Worm (Caenorhabditis elegans): ENCODE measurements around the gene F08F8.6.
A peak's percentile ranks its signal among the peaks of the same experiment; 100 is the strongest.

F08F8.6 gene

ce11 chrIII:7322018-7322417 is 21.5 kb upstream of the F08F8.6 start:
- no peak for TF ChIP-seq lsy-2 (tag; optimal IDR thresholded peaks at IDR 0.05)
- TF ChIP-seq cnd-1 (tag; optimal IDR thresholded peaks at IDR 0.05) = no peak
- TF ChIP-seq pha-4 (tag; optimal IDR thresholded peaks at IDR 0.05) = peak; percentile 79
- no peak for TF ChIP-seq lin-13 (tag; optimal IDR thresholded peaks at IDR 0.05)
- TF ChIP-seq mep-1 (tag; optimal IDR thresholded peaks at IDR 0.05) = no peak
- no peak for TF ChIP-seq nhr-2 (tag; optimal IDR thresholded peaks at IDR 0.05)
- TF ChIP-seq elt-3 (tag; optimal IDR thresholded peaks at IDR 0.05) = no peak
- TF ChIP-seq mab-5 (tag; optimal IDR thresholded peaks at IDR 0.05) = no peak
- no peak for TF ChIP-seq unc-62 (GFP tag; optimal IDR thresholded peaks at IDR 0.05)

- TF ChIP-seq M03D4.4 (tag; optimal IDR thresholded peaks at IDR 0.05) (no peak), hlh-1 (tag; optimal IDR thresholded peaks at IDR 0.05) (no peak), ham-2 (GFP tag; optimal IDR thresholded peaks at IDR 0.05) (no peak), tbx-8 (GFP tag; optimal IDR thresholded peaks at IDR 0.05) (no peak), snpc-4 (tag; optimal IDR thresholded peaks at IDR 0.05) (no peak), ceh-39 (tag; optimal IDR thresholded peaks at IDR 0.05) (no peak)
Measured at ce11 chrIII:7323331-7323730, 20.2 kb upstream of the F08F8.6 start.

- TF ChIP-seq M03D4.4 (tag; optimal IDR thresholded peaks at IDR 0.05) (no peak), bed-3 (GFP tag; optimal IDR thresholded peaks at IDR 0.05) (no peak), ztf-11 (tag; optimal IDR thresholded peaks at IDR 0.05) (no peak)
Measured at ce11 chrIII:7329155-7329732, 14.2 kb upstream of the F08F8.6 start, which contains the start of gene lab-2. TSS of gene lab-2 (minus strand) at chrIII:7329607.

- TF ChIP-seq nhr-28 (tag; optimal IDR thresholded peaks at IDR 0.05) (no peak), ztf-11 (tag; optimal IDR thresholded peaks at IDR 0.05) (no peak), snpc-4 (tag; optimal IDR thresholded peaks at IDR 0.05) (no peak), elt-1 (tag; optimal IDR thresholded peaks at IDR 0.05; ENCODE audit: borderline replicate concordance, insufficient read depth) (no peak), nhr-76 (tag; optimal IDR thresholded peaks at IDR 0.05) (no peak), lsy-2 (tag; optimal IDR thresholded peaks at IDR 0.05) (no peak), blmp-1 (tag; optimal IDR thresholded peaks at IDR 0.05) (no peak), bed-3 (GFP tag; optimal IDR thresholded peaks at IDR 0.05) (no peak), sptf-1 (tag; optimal IDR thresholded peaks at IDR 0.05) (no peak), drap-1 (GFP tag; optimal IDR thresholded peaks at IDR 0.05) (no peak), ces-1 (GFP tag; optimal IDR thresholded peaks at IDR 0.05) (no peak), unc-39 (tag; optimal IDR thresholded peaks at IDR 0.05) (no peak), ham-2 (GFP tag; optimal IDR thresholded peaks at IDR 0.05) (no peak), unc-62 (GFP tag; optimal IDR thresholded peaks at IDR 0.05) (no peak), unc-120 (tag; optimal IDR thresholded peaks at IDR 0.05; ENCODE audit: poor library complexity, severe bottlenecking) (no peak), mls-2 (tag; optimal IDR thresholded peaks at IDR 0.05) (no peak), lin-13 (tag; optimal IDR thresholded peaks at IDR 0.05) (no peak)
Measured at ce11 chrIII:7331671-7332070, 11.8 kb upstream of the F08F8.6 start.

- TF ChIP-seq unc-62 (GFP tag; optimal IDR thresholded peaks at IDR 0.05) = peak; percentile 83
- TF ChIP-seq ceh-39 (tag; optimal IDR thresholded peaks at IDR 0.05) = no peak
- TF ChIP-seq ham-2 (GFP tag; optimal IDR thresholded peaks at IDR 0.05) = peak; percentile 9
- TF ChIP-seq hlh-1 (tag; optimal IDR thresholded peaks at IDR 0.05) = peak; percentile 77
- peak; percentile 48 for TF ChIP-seq nhr-237 (tag; optimal IDR thresholded peaks at IDR 0.05)
- peak; percentile 14 for TF ChIP-seq mep-1 (tag; optimal IDR thresholded peaks at IDR 0.05)
- no peak for TF ChIP-seq mab-5 (tag; optimal IDR thresholded peaks at IDR 0.05)
- TF ChIP-seq snpc-4 (tag; optimal IDR thresholded peaks at IDR 0.05) = no peak
- peak; percentile 15 for TF ChIP-seq cnd-1 (tag; optimal IDR thresholded peaks at IDR 0.05)
- TF ChIP-seq unc-120 (tag; optimal IDR thresholded peaks at IDR 0.05; ENCODE audit: poor library complexity, severe bottlenecking) = peak; percentile 65
- no peak for TF ChIP-seq tbx-8 (GFP tag; optimal IDR thresholded peaks at IDR 0.05)
- TF ChIP-seq ces-1 (GFP tag; optimal IDR thresholded peaks at IDR 0.05) = peak; percentile 32
- TF ChIP-seq flh-1 (GFP tag; optimal IDR thresholded peaks at IDR 0.05) = no peak
- peak; percentile 6 for TF ChIP-seq mls-2 (tag; optimal IDR thresholded peaks at IDR 0.05)
- TF ChIP-seq blmp-1 (tag; optimal IDR thresholded peaks at IDR 0.05) = peak; percentile 66
- no peak for TF ChIP-seq lin-13 (tag; optimal IDR thresholded peaks at IDR 0.05)
Measured at ce11 chrIII:7335220-7335619, 8.3 kb upstream of the F08F8.6 start, which contains the start of gene F56C9.10. TSS of gene F56C9.10 (minus strand) at chrIII:7335316.

- TF ChIP-seq bed-3 (GFP tag; optimal IDR thresholded peaks at IDR 0.05) = no peak
- peak; percentile 95 for TF ChIP-seq lsy-2 (tag; optimal IDR thresholded peaks at IDR 0.05)
- peak; percentile 59 for TF ChIP-seq hlh-1 (tag; optimal IDR thresholded peaks at IDR 0.05)
- no peak for TF ChIP-seq flh-1 (GFP tag; optimal IDR thresholded peaks at IDR 0.05)
- TF ChIP-seq pha-4 (tag; optimal IDR thresholded peaks at IDR 0.05) = peak; percentile 43
- TF ChIP-seq unc-120 (tag; optimal IDR thresholded peaks at IDR 0.05; ENCODE audit: poor library complexity, severe bottlenecking) = peak; percentile 7
- no peak for TF ChIP-seq ham-2 (GFP tag; optimal IDR thresholded peaks at IDR 0.05)
- peak; percentile 45 for TF ChIP-seq ces-1 (GFP tag; optimal IDR thresholded peaks at IDR 0.05)
- no peak for TF ChIP-seq M03D4.4 (tag; optimal IDR thresholded peaks at IDR 0.05)
- TF ChIP-seq nhr-237 (tag; optimal IDR thresholded peaks at IDR 0.05) = peak; percentile 73
- TF ChIP-seq sptf-1 (tag; optimal IDR thresholded peaks at IDR 0.05) = peak; percentile 29
- TF ChIP-seq unc-39 (tag; optimal IDR thresholded peaks at IDR 0.05) = no peak
- TF ChIP-seq lin-13 (tag; optimal IDR thresholded peaks at IDR 0.05) = peak; percentile 33
- TF ChIP-seq mab-5 (tag; optimal IDR thresholded peaks at IDR 0.05) = no peak
- peak; percentile 84 for TF ChIP-seq mep-1 (tag; optimal IDR thresholded peaks at IDR 0.05)
- TF ChIP-seq drap-1 (GFP tag; optimal IDR thresholded peaks at IDR 0.05) = peak; percentile 43
Measured at ce11 chrIII:7336214-7336613, 7.3 kb upstream of the F08F8.6 start, which contains the start of gene gsp-2. TSS of gene gsp-2 (plus strand) at chrIII:7336587.

Data from whole organism, mixed stage, embryonic.